Worm (Caenorhabditis elegans) whole organism, midembryonic: ENCODE data around the gene F44F4.3.

Experiments used
- T22C8.4 ChIP-seq: fragments of 200-800 bp; sonication (Bioruptor generic); IDR thresholded peaks from 2 replicates; pipeline ENCODE4 v1.3.6; 2022; ENCODE audit warnings: missing genetic modification characterization, missing compliant biosample characterization
- cog-1 ChIP-seq: sonication (generic microtip); optimal IDR thresholded peaks from 2 replicates; lab custom pipeline; 2016; ENCODE audit warnings: missing genetic modification characterization, missing compliant biosample characterization
- flt-1 ChIP-seq: fragments of 200-800 bp; sonication (Bioruptor generic); IDR thresholded peaks from 2 replicates; pipeline ENCODE4 v1.3.6; 2022; ENCODE audit warnings: missing genetic modification characterization, missing compliant biosample characterization
- klf-2 ChIP-seq: fragments of 200-800 bp; sonication (Bioruptor generic); conservative IDR thresholded peaks from 2 replicates; pipeline ENCODE4 v1.3.6; 2022; ENCODE audit warnings: missing genetic modification reagents, missing genetic modification characterization, missing compliant biosample characterization
- med-1 ChIP-seq: sonication (generic microtip); optimal IDR thresholded peaks from 2 replicates; lab custom pipeline; 2017; ENCODE audit warnings: missing genetic modification characterization, mild to moderate bottlenecking, missing compliant biosample characterization, antibody characterized with exemption, missing genetic modification reagents; ENCODE audit not compliant: insufficient read depth
- ref-1 ChIP-seq: fragments of 200-800 bp; sonication (Bioruptor generic); conservative IDR thresholded peaks from 2 replicates; pipeline ENCODE4 v1.3.6; 2022; ENCODE audit warnings: missing genetic modification reagents, missing genetic modification characterization, missing compliant biosample characterization
- ztf-23 ChIP-seq: fragments of 200-800 bp; sonication (Bioruptor generic); IDR thresholded peaks from 2 replicates; pipeline ENCODE4 v1.3.6; 2022; ENCODE audit warnings: missing genetic modification reagents, missing genetic modification characterization, missing compliant biosample characterization
- ztf-29 ChIP-seq: fragments of 200-800 bp; sonication (Bioruptor generic); IDR thresholded peaks from 2 replicates; pipeline ENCODE4 v1.3.6; 2022; ENCODE audit warnings: missing genetic modification reagents, missing genetic modification characterization, missing compliant biosample characterization

DNA sequence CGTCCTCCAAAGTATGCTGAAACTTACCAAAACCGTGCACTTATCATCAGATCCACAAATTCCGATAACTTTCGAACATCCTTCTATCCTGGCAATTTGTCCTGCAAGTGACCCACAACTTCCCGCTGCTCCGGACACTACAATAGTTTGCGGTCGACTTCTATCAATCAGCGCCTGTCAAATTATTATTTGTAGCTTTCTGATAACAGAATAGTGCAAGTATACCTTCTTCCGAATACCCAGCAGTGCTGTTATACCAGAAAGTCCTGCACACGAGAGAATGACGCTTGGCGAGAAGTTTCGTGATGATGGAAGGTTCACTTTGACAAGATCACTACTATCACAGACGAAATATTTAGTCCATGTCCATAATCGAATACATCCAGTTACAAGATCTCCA, 26.4 kb downstream of the F44F4.3 start:
- TF ChIP-seq ztf-23 (GFP tag; lab: Robert Waterston, UW) (no peak), flt-1 (no peak), ref-1 (no peak), ztf-29 (GFP tag; lab: Robert Waterston, UW) (no peak), T22C8.4 (no peak), cog-1 (tag; lab: Kevin White, UChicago) (no peak), med-1 (no peak), klf-2 (no peak)
